Worm (Caenorhabditis elegans): Measurements from ENCODE around the gene T03D3.5.

ce11 chrV:2870127-2870526 lies 43.5 kb upstream of the T03D3.5 start, which contains the start of gene srh-243:
- TF ChIP-seq snpc-4 (tag; optimal IDR thresholded peaks at IDR 0.05) (no peak), nhr-76 (tag; optimal IDR thresholded peaks at IDR 0.05) (no peak), nhr-11 (tag; optimal IDR thresholded peaks at IDR 0.05) (no peak), ztf-11 (tag; optimal IDR thresholded peaks at IDR 0.05) (no peak), ama-1 (optimal IDR thresholded peaks at IDR 0.05) (no peak), unc-39 (tag; optimal IDR thresholded peaks at IDR 0.05) (no peak), ceh-9 (tag; optimal IDR thresholded peaks at IDR 0.05) (no peak), unc-62 (GFP tag; optimal IDR thresholded peaks at IDR 0.05) (no peak), R02D3.7 (tag; optimal IDR thresholded peaks at IDR 0.05) (no peak)
